Fruit fly (Drosophila melanogaster) S2 (cell line): ENCODE measurements around the gene CG4293.

Experiments
- CG8478 ChIP-seq: fragments of >200 bp; optimal IDR thresholded peaks from 2 replicates; lab custom pipeline; 2018
- CTCF ChIP-seq, 2 experiments: fragments of >200 bp; optimal IDR thresholded peaks; 2 replicates each; lab custom pipeline; 2018

- TF ChIP-seq CTCF (optimal IDR thresholded peaks at IDR 0.05; lab: Kevin White, UChicago), result no peak
- TF ChIP-seq CG8478, result no peak
Observed at dm6 chrX:526479-527071, 3.5 kb downstream of the CG4293 start.
